Worm (Caenorhabditis elegans) whole organism, young adult: Measurements from ENCODE around the gene cyp-32B1.

ENCODE experiments used
- B0261.1 ChIP-seq: sonication (generic microtip); optimal IDR thresholded peaks from 2 replicates; lab custom pipeline; 2016; ENCODE audit warnings: mild to moderate bottlenecking, missing genetic modification characterization, moderate library complexity, missing compliant biosample characterization
- C17E4.6 ChIP-seq: fragments of 200-800 bp; sonication (Bioruptor generic); IDR thresholded peaks from 2 replicates; pipeline ENCODE4 v1.3.6; 2022; ENCODE audit warnings: missing genetic modification reagents, missing genetic modification characterization, missing compliant biosample characterization
- F10E7.11 ChIP-seq: sonication (generic microtip); optimal IDR thresholded peaks from 2 replicates; lab custom pipeline; 2017; ENCODE audit warnings: mild to moderate bottlenecking, missing genetic modification characterization, moderate library complexity, missing compliant biosample characterization
- F22D6.2 ChIP-seq: sonication (generic microtip); optimal IDR thresholded peaks from 2 replicates; lab custom pipeline; 2016; ENCODE audit warnings: mild to moderate bottlenecking, missing genetic modification characterization, missing compliant biosample characterization
- F33H1.4 ChIP-seq: fragments of 200-800 bp; sonication (Bioruptor generic); IDR thresholded peaks from 2 replicates; pipeline ENCODE4 v1.3.6; 2022; ENCODE audit warnings: missing genetic modification reagents, missing genetic modification characterization, missing compliant biosample characterization
- F49E8.2 ChIP-seq: sonication (generic microtip); optimal IDR thresholded peaks from 3 replicates; lab custom pipeline; 2017; ENCODE audit warnings: missing genetic modification characterization, mild to moderate bottlenecking, missing compliant biosample characterization, antibody characterized with exemption, moderate library complexity; ENCODE audit not compliant: insufficient read depth
- F52B5.7 ChIP-seq: sonication (generic microtip); optimal IDR thresholded peaks from 2 replicates; lab custom pipeline; 2016; ENCODE audit warnings: mild to moderate bottlenecking, missing genetic modification characterization, missing compliant biosample characterization
- F57C9.4 ChIP-seq: sonication (generic microtip); optimal IDR thresholded peaks from 2 replicates; lab custom pipeline; 2017; ENCODE audit warnings: mild to moderate bottlenecking, missing genetic modification characterization, missing compliant biosample characterization
- K12H6.12 ChIP-seq: fragments of 200-800 bp; sonication (Bioruptor generic); optimal IDR thresholded peaks from 2 replicates; lab custom pipeline; 2018; ENCODE audit warnings: mild to moderate bottlenecking, missing genetic modification characterization, missing compliant biosample characterization
- T07F8.4 ChIP-seq: sonication (generic microtip); optimal IDR thresholded peaks from 2 replicates; lab custom pipeline; 2016; ENCODE audit warnings: mild to moderate bottlenecking, missing genetic modification characterization, moderate library complexity, missing compliant biosample characterization
- T26A5.8 ChIP-seq: sonication (generic microtip); optimal IDR thresholded peaks from 2 replicates; lab custom pipeline; 2016; ENCODE audit warnings: missing genetic modification characterization, missing compliant biosample characterization
- Y56A3A.18 ChIP-seq: fragments of 200-800 bp; sonication (Bioruptor generic); IDR thresholded peaks from 2 replicates; pipeline ENCODE4 v1.3.6; 2022; ENCODE audit warnings: missing genetic modification reagents, missing genetic modification characterization, missing compliant biosample characterization
- aptf-3 ChIP-seq: fragments of 200-800 bp; sonication (Bioruptor generic); IDR thresholded peaks from 2 replicates; pipeline ENCODE4 v1.3.6; 2022; ENCODE audit warnings: missing genetic modification characterization, missing compliant biosample characterization
- attf-5 ChIP-seq: fragments of 200-800 bp; sonication (Bioruptor generic); optimal IDR thresholded peaks from 2 replicates; lab custom pipeline; 2018; ENCODE audit warnings: mild to moderate bottlenecking, missing genetic modification characterization, missing compliant biosample characterization
- bed-1 ChIP-seq: fragments of 200-800 bp; sonication (Bioruptor generic); IDR thresholded peaks from 2 replicates; pipeline ENCODE4 v1.3.6; 2022; ENCODE audit warnings: missing genetic modification reagents, missing genetic modification characterization, missing compliant biosample characterization
- bed-2 ChIP-seq: fragments of 200-800 bp; sonication (Bioruptor generic); IDR thresholded peaks from 2 replicates; pipeline ENCODE4 v1.3.6; 2022; ENCODE audit warnings: missing genetic modification reagents, missing genetic modification characterization, missing compliant biosample characterization
- ccch-3 ChIP-seq: fragments of 200-800 bp; sonication (Bioruptor generic); optimal IDR thresholded peaks from 2 replicates; lab custom pipeline; 2018; ENCODE audit warnings: mild to moderate bottlenecking, missing genetic modification characterization, missing compliant biosample characterization
- cebp-1 ChIP-seq, 2 experiments: fragments of 200-800 bp in 1 of 2; sonication (Bioruptor generic) in 1 of 2; sonication (generic microtip) in 1 of 2; IDR thresholded peaks in 1 of 2; optimal IDR thresholded peaks in 1 of 2; 2 replicates each; pipeline versions ENCODE4 v1.3.6 to Lab custom; 2017 to 2022; ENCODE audit warnings: missing compliant biosample characterization in 2 of 2, missing genetic modification characterization in 2 of 2, mild to moderate bottlenecking in 1 of 2, missing genetic modification reagents in 1 of 2, moderate library complexity in 1 of 2
- ceh-27 ChIP-seq: fragments of 200-800 bp; sonication (Bioruptor generic); optimal IDR thresholded peaks from 2 replicates; lab custom pipeline; 2018; ENCODE audit warnings: mild to moderate bottlenecking, missing genetic modification characterization, moderate library complexity, missing compliant biosample characterization
- ceh-79 ChIP-seq: sonication (generic microtip); optimal IDR thresholded peaks from 2 replicates; lab custom pipeline; 2017; ENCODE audit warnings: mild to moderate bottlenecking, missing genetic modification characterization, missing compliant biosample characterization
- ceh-91 ChIP-seq: fragments of 200-800 bp; sonication (Bioruptor generic); IDR thresholded peaks from 2 replicates; pipeline ENCODE4 v1.3.6; 2022; ENCODE audit warnings: missing genetic modification reagents, missing genetic modification characterization, missing compliant biosample characterization
- dpff-1 ChIP-seq: sonication (generic microtip); optimal IDR thresholded peaks from 2 replicates; lab custom pipeline; 2017; ENCODE audit warnings: mild to moderate bottlenecking, missing genetic modification characterization, missing compliant biosample characterization
- efl-1 ChIP-seq: fragments of 150-350 bp; optimal IDR thresholded peaks from 2 replicates; lab custom pipeline; 2014; ENCODE audit warnings: missing biosample characterization, missing genetic modification reagents, missing genetic modification characterization
- egl-44 ChIP-seq: fragments of 200-800 bp; sonication (Bioruptor generic); IDR thresholded peaks from 2 replicates; pipeline ENCODE4 v1.3.6; 2022; ENCODE audit warnings: missing genetic modification reagents, missing genetic modification characterization, missing compliant biosample characterization
- ekl-4 ChIP-seq: fragments of 200-800 bp; sonication (Bioruptor generic); IDR thresholded peaks from 2 replicates; pipeline ENCODE4 v1.3.6; 2022; ENCODE audit warnings: missing genetic modification reagents, missing genetic modification characterization, missing compliant biosample characterization
- ets-4 ChIP-seq: fragments of 200-800 bp; sonication (Bioruptor generic); optimal IDR thresholded peaks from 2 replicates; lab custom pipeline; 2018; ENCODE audit warnings: mild to moderate bottlenecking, missing genetic modification characterization, missing compliant biosample characterization
- hmg-20 ChIP-seq: fragments of 200-800 bp; sonication (Bioruptor generic); IDR thresholded peaks from 2 replicates; pipeline ENCODE4 v1.3.6; 2022; ENCODE audit warnings: missing genetic modification reagents, missing genetic modification characterization, missing compliant biosample characterization
- hrde-1 ChIP-seq: sonication (generic microtip); optimal IDR thresholded peaks from 2 replicates; lab custom pipeline; 2016; ENCODE audit warnings: missing genetic modification characterization, mild to moderate bottlenecking, missing compliant biosample characterization, moderate library complexity, missing genotype, missing genetic modification reagents, borderline replicate concordance
- let-526 ChIP-seq: fragments of 200-800 bp; sonication (Bioruptor generic); IDR thresholded peaks from 2 replicates; pipeline ENCODE4 v1.3.6; 2022; ENCODE audit warnings: missing genetic modification reagents, missing genetic modification characterization, missing compliant biosample characterization
- let-607 ChIP-seq, 2 experiments: fragments of 200-800 bp in 1 of 2; sonication (Bioruptor generic) in 1 of 2; sonication (generic microtip) in 1 of 2; optimal IDR thresholded peaks; 2 replicates each; lab custom pipeline; 2016 to 2018; ENCODE audit warnings: mild to moderate bottlenecking in 2 of 2, missing compliant biosample characterization in 2 of 2, missing genetic modification characterization in 2 of 2, moderate library complexity in 2 of 2, missing genotype in 1 of 2
- lin-35 ChIP-seq, 3 experiments: fragments of 150-350 bp in 2 of 3; sonication (generic microtip) in 1 of 3; optimal IDR thresholded peaks; 2 replicates each; lab custom pipeline; 2014 to 2018; ENCODE audit warnings: missing biosample characterization in 3 of 3, missing genetic modification characterization in 3 of 3, missing genetic modification reagents in 3 of 3
- lsy-27 ChIP-seq: sonication (generic microtip); optimal IDR thresholded peaks from 2 replicates; lab custom pipeline; 2017; ENCODE audit warnings: missing genetic modification characterization, mild to moderate bottlenecking, missing compliant biosample characterization, antibody characterized with exemption, missing genotype, borderline replicate concordance; ENCODE audit not compliant: insufficient read depth
- mel-28 ChIP-seq: sonication (generic microtip); optimal IDR thresholded peaks from 2 replicates; lab custom pipeline; 2016; ENCODE audit warnings: borderline replicate concordance, mild to moderate bottlenecking, missing genetic modification characterization, missing compliant biosample characterization
- mes-4 ChIP-seq: sonication (generic microtip); optimal IDR thresholded peaks from 2 replicates; lab custom pipeline; 2016; ENCODE audit warnings: missing genotype, missing genetic modification characterization, missing compliant biosample characterization
- mxl-1 ChIP-seq: sonication (generic microtip); optimal IDR thresholded peaks from 2 replicates; lab custom pipeline; 2016; ENCODE audit warnings: missing genetic modification characterization, missing compliant biosample characterization
- nfya-1 ChIP-seq: sonication (generic microtip); optimal IDR thresholded peaks from 2 replicates; lab custom pipeline; 2017; ENCODE audit warnings: antibody characterized with exemption, missing compliant biosample characterization, missing genetic modification characterization, borderline replicate concordance; ENCODE audit not compliant: insufficient read depth
- nhr-120 ChIP-seq: fragments of 200-800 bp; sonication (Bioruptor generic); IDR thresholded peaks from 2 replicates; pipeline ENCODE4 v1.3.6; 2022; ENCODE audit warnings: missing genetic modification characterization, missing compliant biosample characterization
- nhr-27 ChIP-seq: fragments of 200-800 bp; sonication (Bioruptor generic); optimal IDR thresholded peaks from 2 replicates; lab custom pipeline; 2018; ENCODE audit warnings: mild to moderate bottlenecking, missing genetic modification characterization, moderate library complexity, missing compliant biosample characterization
- nhr-80 ChIP-seq: sonication (generic microtip); optimal IDR thresholded peaks from 2 replicates; lab custom pipeline; 2016; ENCODE audit warnings: missing genetic modification characterization, missing compliant biosample characterization
- pbrm-1 ChIP-seq: fragments of 200-800 bp; sonication (Bioruptor generic); IDR thresholded peaks from 2 replicates; pipeline ENCODE4 v1.3.6; 2022; ENCODE audit warnings: missing genetic modification reagents, missing genetic modification characterization, missing compliant biosample characterization
- rcor-1 ChIP-seq: fragments of 200-800 bp; sonication (Bioruptor generic); IDR thresholded peaks from 2 replicates; pipeline ENCODE4 v1.3.6; 2022; ENCODE audit warnings: missing genetic modification reagents, missing genetic modification characterization, missing compliant biosample characterization
- snpc-1.1 ChIP-seq: sonication (generic microtip); optimal IDR thresholded peaks from 2 replicates; lab custom pipeline; 2017; ENCODE audit warnings: missing genetic modification characterization, mild to moderate bottlenecking, missing compliant biosample characterization, antibody characterized with exemption, moderate library complexity, missing genotype, missing genetic modification reagents; ENCODE audit not compliant: insufficient read depth
- snpc-3.4 ChIP-seq: sonication (generic microtip); optimal IDR thresholded peaks from 2 replicates; lab custom pipeline; 2017; ENCODE audit warnings: missing genetic modification characterization, mild to moderate bottlenecking, missing compliant biosample characterization, antibody characterized with exemption, moderate library complexity, missing genotype, missing genetic modification reagents
- sptf-2 ChIP-seq: fragments of 200-800 bp; sonication (Bioruptor generic); optimal IDR thresholded peaks from 2 replicates; lab custom pipeline; 2018; ENCODE audit warnings: mild to moderate bottlenecking, missing genetic modification characterization, missing compliant biosample characterization
- tlf-1 ChIP-seq: fragments of 200-800 bp; sonication (Bioruptor generic); optimal IDR thresholded peaks from 2 replicates; lab custom pipeline; 2018; ENCODE audit warnings: mild to moderate bottlenecking, missing genetic modification characterization, missing compliant biosample characterization
- xnd-1 ChIP-seq: sonication (generic microtip); optimal IDR thresholded peaks from 2 replicates; lab custom pipeline; 2016; ENCODE audit warnings: missing genotype, missing genetic modification reagents, missing genetic modification characterization, missing compliant biosample characterization
- ztf-26 ChIP-seq: sonication (generic microtip); optimal IDR thresholded peaks from 2 replicates; lab custom pipeline; 2017; ENCODE audit warnings: missing genetic modification characterization, missing compliant biosample characterization

The cyp-32B1 gene

ce11 chrV:2221764-2222163 is 20.5 kb upstream of the cyp-32B1 start, which contains the start of gene nhr-128:
Gene nhr-128 (plus strand): TSS chrV:2222064.
- TF ChIP-seq efl-1 (no peak), snpc-1.1 (tag; lab: Kevin White, UChicago) (no peak), hrde-1 (tag; lab: Kevin White, UChicago) (no peak), F52B5.7 (tag; lab: Kevin White, UChicago) (no peak), F22D6.2 (tag; lab: Kevin White, UChicago) (no peak), ztf-26 (no peak), attf-5 (GFP tag; lab: Kevin White, UChicago) (no peak), nhr-80 (tag; lab: Kevin White, UChicago) (no peak), F33H1.4 (GFP tag; lab: Robert Waterston, UW) (no peak), aptf-3 (GFP tag; lab: Robert Waterston, UW) (no peak), mxl-1 (no peak), lin-35 (GFP tag; optimal IDR thresholded peaks at IDR 0.05; lab: Kevin White, UChicago) (no peak), ceh-91 (no peak), hmg-20 (GFP tag; lab: Robert Waterston, UW) (no peak), snpc-3.4 (tag; lab: Kevin White, UChicago) (no peak), ets-4 (no peak), bed-2 (no peak), xnd-1 (tag; lab: Kevin White, UChicago) (no peak), C17E4.6 (no peak), F57C9.4 (tag; lab: Kevin White, UChicago) (no peak)
- TF ChIP-seq, all 124 proteins: peak for 0

- no peak for TF ChIP-seq T26A5.8 (tag; lab: Kevin White, UChicago)
- TF ChIP-seq dpff-1 (tag; lab: Kevin White, UChicago), result no peak
- TF ChIP-seq egl-44, result no peak
- no peak for TF ChIP-seq T07F8.4 (tag; lab: Kevin White, UChicago)
- no peak for TF ChIP-seq nhr-120 (GFP tag; lab: Robert Waterston, UW)
- no peak for TF ChIP-seq C17E4.6
- TF ChIP-seq cebp-1 (GFP tag; IDR thresholded peaks at IDR 0.05; lab: Robert Waterston, UW), result peak; percentile 94
- TF ChIP-seq cebp-1 (tag; optimal IDR thresholded peaks at IDR 0.05; lab: Kevin White, UChicago), result peak; percentile 98
- no peak for TF ChIP-seq ceh-79 (tag; lab: Kevin White, UChicago)
- TF ChIP-seq ccch-3 (GFP tag; lab: Kevin White, UChicago), result no peak
- no peak for TF ChIP-seq ekl-4 (GFP tag; lab: Robert Waterston, UW)
- no peak for TF ChIP-seq snpc-3.4 (tag; lab: Kevin White, UChicago)
- TF ChIP-seq K12H6.12, result no peak
- TF ChIP-seq pbrm-1 (GFP tag; lab: Robert Waterston, UW), result no peak
- TF ChIP-seq F57C9.4 (tag; lab: Kevin White, UChicago), result no peak
- TF ChIP-seq nhr-80 (tag; lab: Kevin White, UChicago), result peak; percentile 68
- TF ChIP-seq let-526 (GFP tag; lab: Robert Waterston, UW), result no peak
- no peak for TF ChIP-seq F49E8.2
- no peak for TF ChIP-seq F10E7.11 (tag; lab: Kevin White, UChicago)
- no peak for TF ChIP-seq tlf-1 (GFP tag; lab: Kevin White, UChicago)
- TF ChIP-seq mes-4, result no peak
- TF ChIP-seq let-607 (tag; optimal IDR thresholded peaks at IDR 0.05; lab: Kevin White, UChicago), result no peak
- no peak for TF ChIP-seq aptf-3 (GFP tag; lab: Robert Waterston, UW)
- no peak for TF ChIP-seq bed-1
- no peak for TF ChIP-seq B0261.1
- no peak for TF ChIP-seq lsy-27 (tag; lab: Kevin White, UChicago)
- no peak for TF ChIP-seq rcor-1 (GFP tag; lab: Robert Waterston, UW)
- TF ChIP-seq mel-28 (tag; lab: Kevin White, UChicago), result no peak
- TF ChIP-seq ceh-27 (GFP tag; lab: Kevin White, UChicago), result peak; percentile 17
- no peak for TF ChIP-seq Y56A3A.18
- TF ChIP-seq sptf-2 (GFP tag; lab: Kevin White, UChicago), result no peak
- TF ChIP-seq nfya-1, result no peak
- no peak for TF ChIP-seq nhr-27 (tag; lab: Kevin White, UChicago)
Observed at ce11 chrV:2218803-2219202, 17.6 kb upstream of the cyp-32B1 start, which contains the start of gene nhr-56. Gene nhr-56 (plus strand): TSS chrV:2219004.
